Worm (Caenorhabditis elegans) whole organism, young adult: ENCODE data around the gene zipt-2.1.

Experiments used
- ZK185.1 ChIP-seq: sonication (generic microtip); optimal IDR thresholded peaks from 2 replicates; lab custom pipeline; 2016; ENCODE audit warnings: mild to moderate bottlenecking, missing genetic modification characterization, missing compliant biosample characterization; ENCODE audit not compliant: poor library complexity, severe bottlenecking
- atf-7 ChIP-seq: sonication (generic microtip); optimal IDR thresholded peaks from 2 replicates; lab custom pipeline; 2017; ENCODE audit warnings: mild to moderate bottlenecking, missing genetic modification characterization, missing compliant biosample characterization
- ceh-40 ChIP-seq: fragments of 200-800 bp; sonication (Bioruptor generic); IDR thresholded peaks from 2 replicates; pipeline ENCODE4 v1.3.6; 2022; ENCODE audit warnings: missing genetic modification characterization, missing compliant biosample characterization
- dox-1 ChIP-seq: fragments of 200-800 bp; sonication (Bioruptor generic); IDR thresholded peaks from 2 replicates; pipeline ENCODE4 v1.3.6; 2022; ENCODE audit warnings: missing genetic modification reagents, missing genetic modification characterization, missing compliant biosample characterization
- egl-18 ChIP-seq: fragments of 200-800 bp; sonication (Bioruptor generic); IDR thresholded peaks from 2 replicates; pipeline ENCODE4 v1.3.6; 2022; ENCODE audit warnings: missing genetic modification reagents, missing genetic modification characterization, missing compliant biosample characterization
- ets-4 ChIP-seq: fragments of 200-800 bp; sonication (Bioruptor generic); optimal IDR thresholded peaks from 2 replicates; lab custom pipeline; 2018; ENCODE audit warnings: mild to moderate bottlenecking, missing genetic modification characterization, missing compliant biosample characterization
- him-1 ChIP-seq: sonication (generic microtip); optimal IDR thresholded peaks from 2 replicates; lab custom pipeline; 2016; ENCODE audit warnings: missing genotype, missing genetic modification reagents, missing genetic modification characterization, missing compliant biosample characterization
- madf-10 ChIP-seq: sonication (generic microtip); optimal IDR thresholded peaks from 2 replicates; lab custom pipeline; 2016; ENCODE audit warnings: mild to moderate bottlenecking, missing genetic modification characterization, missing compliant biosample characterization
- madf-8 ChIP-seq: fragments of 200-800 bp; sonication (Bioruptor generic); conservative IDR thresholded peaks from 2 replicates; pipeline ENCODE4 v1.3.6; 2022; ENCODE audit warnings: missing genetic modification reagents, missing genetic modification characterization, missing compliant biosample characterization
- pha-4 ChIP-seq: fragments of 150-350 bp; sonication (generic microtip); optimal IDR thresholded peaks from 2 replicates; lab custom pipeline; 2014; ENCODE audit warnings: missing biosample characterization, missing genetic modification reagents, missing genetic modification characterization
- repo-1 ChIP-seq: sonication (generic microtip); optimal IDR thresholded peaks from 2 replicates; lab custom pipeline; 2017; ENCODE audit warnings: mild to moderate bottlenecking, missing genetic modification characterization, missing compliant biosample characterization
- unc-130 ChIP-seq: sonication (generic microtip); optimal IDR thresholded peaks from 2 replicates; lab custom pipeline; 2016; ENCODE audit warnings: missing genetic modification reagents, missing genetic modification characterization, missing compliant biosample characterization
- ztf-25 ChIP-seq: fragments of 200-800 bp; sonication (Bioruptor generic); IDR thresholded peaks from 2 replicates; pipeline ENCODE4 v1.3.6; 2022; ENCODE audit warnings: missing genetic modification reagents, missing genetic modification characterization, missing compliant biosample characterization

ce11 chrIV:10820114-10820513 lies 20.7 kb downstream of the zipt-2.1 start:
- TF ChIP-seq egl-18 = no peak
- no peak for TF ChIP-seq him-1 (tag; lab: Kevin White, UChicago)
- no peak for TF ChIP-seq pha-4 (tag; lab: Kevin White, UChicago)
- peak; percentile 33 for TF ChIP-seq atf-7 (tag; lab: Kevin White, UChicago)
- TF ChIP-seq dox-1 = peak; percentile 37; the same call in 1 of the 2 replicates
- TF ChIP-seq ztf-25 (GFP tag; lab: Robert Waterston, UW) = no peak
- no peak for TF ChIP-seq repo-1
- TF ChIP-seq madf-10 = no peak
- TF ChIP-seq ZK185.1 (tag; lab: Kevin White, UChicago) = no peak
- no peak for TF ChIP-seq madf-8 (GFP tag; lab: Robert Waterston, UW)
- TF ChIP-seq unc-130 (GFP tag; lab: Kevin White, UChicago) = no peak
- no peak for TF ChIP-seq ceh-40 (GFP tag; lab: Robert Waterston, UW)
- TF ChIP-seq ets-4 (GFP tag; lab: Kevin White, UChicago) = no peak
